Fruit fly (Drosophila melanogaster): ENCODE measurements around the gene nab.

The nab gene

dm6 chr3L:4177981-4178562 lies 17.3 kb upstream of the nab start, which contains the start of gene Teh4:
Gene Teh4, minus strand, starts transcription at chr3L:4178270.
- TF ChIP-seq fkh (GFP tag; optimal IDR thresholded peaks at IDR 0.05) = no peak
- no peak for TF ChIP-seq topi (GFP tag; optimal IDR thresholded peaks at IDR 0.05)
- no peak for TF ChIP-seq cyc (GFP tag; optimal IDR thresholded peaks at IDR 0.05)
- TF ChIP-seq Blimp-1 (GFP tag; optimal IDR thresholded peaks at IDR 0.05) = no peak
- peak; percentile 45 for TF ChIP-seq spab (GFP tag; optimal IDR thresholded peaks at IDR 0.05)
- no peak for TF ChIP-seq Eip93F (GFP tag; optimal IDR thresholded peaks at IDR 0.05)
- no peak for TF ChIP-seq OdsH (GFP tag; optimal IDR thresholded peaks at IDR 0.05)
- TF ChIP-seq CG31627 (GFP tag; optimal IDR thresholded peaks at IDR 0.05) = no peak
- TF ChIP-seq CG3032 (tag; optimal IDR thresholded peaks at IDR 0.05) = no peak
- no peak for TF ChIP-seq dac (GFP tag; optimal IDR thresholded peaks at IDR 0.05)
- TF ChIP-seq CG6163 (GFP tag; IDR thresholded peaks at IDR 0.05) = no peak
- peak; percentile 61 for TF ChIP-seq CG6808 (GFP tag; optimal IDR thresholded peaks at IDR 0.05)
- peak; percentile 5 for TF ChIP-seq net (GFP tag; optimal IDR thresholded peaks at IDR 0.05)
- no peak for TF ChIP-seq vri (GFP tag; optimal IDR thresholded peaks at IDR 0.05)
- peak; percentile 44 for TF ChIP-seq CG9139 (GFP tag; optimal IDR thresholded peaks at IDR 0.05)
- no peak for TF ChIP-seq Hr39 (GFP tag; optimal IDR thresholded peaks at IDR 0.05)
- TF ChIP-seq CG3919 (GFP tag; optimal IDR thresholded peaks at IDR 0.05) = no peak
- no peak for TF ChIP-seq CG6276 (GFP tag; optimal IDR thresholded peaks at IDR 0.05)
- no peak for TF ChIP-seq fd85E (GFP tag; optimal IDR thresholded peaks at IDR 0.05)
- no peak for TF ChIP-seq Eip75B (GFP tag; optimal IDR thresholded peaks at IDR 0.05)
- TF ChIP-seq ss (GFP tag; optimal IDR thresholded peaks at IDR 0.05) = peak in 1 of 2 experiments; percentile 72
- TF ChIP-seq CG10669 (GFP tag; optimal IDR thresholded peaks at IDR 0.05) = no peak
- TF ChIP-seq CG11294 (GFP tag; IDR thresholded peaks at IDR 0.05) = no peak
- TF ChIP-seq Hr38 (GFP tag; optimal IDR thresholded peaks at IDR 0.05) = no peak
- TF ChIP-seq Hr4 (GFP tag; optimal IDR thresholded peaks at IDR 0.05) = no peak
- peak; percentile 46 for TF ChIP-seq svp (GFP tag)
- peak in 1 of 2 experiments; percentile 25 for TF ChIP-seq salr (GFP tag; optimal IDR thresholded peaks at IDR 0.05)
- TF ChIP-seq Sox15 (GFP tag; optimal IDR thresholded peaks at IDR 0.05) = no peak
- TF ChIP-seq Ets96B (tag; optimal IDR thresholded peaks at IDR 0.05) = peak; percentile 50
- no peak for TF ChIP-seq pdm3 (GFP tag; optimal IDR thresholded peaks at IDR 0.05)
- no peak for TF ChIP-seq Lpt (GFP tag; optimal IDR thresholded peaks at IDR 0.05)
- TF ChIP-seq lz (GFP tag; optimal IDR thresholded peaks at IDR 0.05) = no peak
- no peak for TF ChIP-seq Gug (GFP tag; IDR thresholded peaks at IDR 0.05)
- TF ChIP-seq CG4318 (GFP tag; optimal IDR thresholded peaks at IDR 0.05) = no peak
- TF ChIP-seq CG8119 (GFP tag; IDR thresholded peaks at IDR 0.05) = 0 out of 3 replicates have a peak, but pooled peaks have one; percentile 21
- no peak for TF ChIP-seq CG6792 (GFP tag; optimal IDR thresholded peaks at IDR 0.05)
- 0 out of 3 replicates have a peak, but pooled peaks have one; percentile 34 for TF ChIP-seq eg (GFP tag; IDR thresholded peaks at IDR 0.05)
- TF ChIP-seq CG11902 (GFP tag; optimal IDR thresholded peaks at IDR 0.05) = no peak
- no peak for TF ChIP-seq Sox102F (GFP tag; optimal IDR thresholded peaks at IDR 0.05)
- TF ChIP-seq Ets21C (GFP tag; optimal IDR thresholded peaks at IDR 0.05) = no peak
- no peak for TF ChIP-seq CG10631 (GFP tag; optimal IDR thresholded peaks at IDR 0.05)
- TF ChIP-seq dsx (GFP tag; optimal IDR thresholded peaks at IDR 0.05; ENCODE audit: poor library complexity, severe bottlenecking) = no peak
- TF ChIP-seq CG8319 (GFP tag; optimal IDR thresholded peaks at IDR 0.05) = no peak
- TF ChIP-seq achi (GFP tag; optimal IDR thresholded peaks at IDR 0.05) = no peak
- peak; percentile 38 for TF ChIP-seq CG1621 (tag; optimal IDR thresholded peaks at IDR 0.05)
- TF ChIP-seq CG32006 (GFP tag; optimal IDR thresholded peaks at IDR 0.05) = no peak
- no peak for TF ChIP-seq acj6 (GFP tag; optimal IDR thresholded peaks at IDR 0.05)
- TF ChIP-seq fd59A (GFP tag; optimal IDR thresholded peaks at IDR 0.05) = peak; percentile 24
- no peak for TF ChIP-seq CG8632 (GFP tag; optimal IDR thresholded peaks at IDR 0.05)
- no peak for TF ChIP-seq Smox (GFP tag; optimal IDR thresholded peaks at IDR 0.05)
- TF ChIP-seq CG7368 (GFP tag; optimal IDR thresholded peaks at IDR 0.05) = no peak
- no peak for TF ChIP-seq esn (GFP tag; optimal IDR thresholded peaks at IDR 0.05)

Data from whole organism, prepupa.